Worm (Caenorhabditis elegans) whole organism, midembryonic: Measurements from ENCODE around the gene bus-8A.
A peak's percentile ranks its signal among the peaks of the same experiment; 100 is the strongest.

Experiments
- T22C8.4 ChIP-seq: fragments of 200-800 bp; sonication (Bioruptor generic); IDR thresholded peaks from 2 replicates; pipeline ENCODE4 v1.3.6; 2022; ENCODE audit warnings: missing genetic modification characterization, missing compliant biosample characterization
- cog-1 ChIP-seq: sonication (generic microtip); optimal IDR thresholded peaks from 2 replicates; lab custom pipeline; 2016; ENCODE audit warnings: missing genetic modification characterization, missing compliant biosample characterization
- flt-1 ChIP-seq: fragments of 200-800 bp; sonication (Bioruptor generic); IDR thresholded peaks from 2 replicates; pipeline ENCODE4 v1.3.6; 2022; ENCODE audit warnings: missing genetic modification characterization, missing compliant biosample characterization
- klf-2 ChIP-seq: fragments of 200-800 bp; sonication (Bioruptor generic); conservative IDR thresholded peaks from 2 replicates; pipeline ENCODE4 v1.3.6; 2022; ENCODE audit warnings: missing genetic modification reagents, missing genetic modification characterization, missing compliant biosample characterization
- med-1 ChIP-seq: sonication (generic microtip); optimal IDR thresholded peaks from 2 replicates; lab custom pipeline; 2017; ENCODE audit warnings: missing genetic modification characterization, mild to moderate bottlenecking, missing compliant biosample characterization, antibody characterized with exemption, missing genetic modification reagents; ENCODE audit not compliant: insufficient read depth
- ref-1 ChIP-seq: fragments of 200-800 bp; sonication (Bioruptor generic); conservative IDR thresholded peaks from 2 replicates; pipeline ENCODE4 v1.3.6; 2022; ENCODE audit warnings: missing genetic modification reagents, missing genetic modification characterization, missing compliant biosample characterization
- tab-1 ChIP-seq: fragments of 200-800 bp; sonication (Bioruptor generic); IDR thresholded peaks from 2 replicates; pipeline ENCODE4 v1.3.6; 2022; ENCODE audit warnings: missing genetic modification characterization, missing compliant biosample characterization
- ztf-23 ChIP-seq: fragments of 200-800 bp; sonication (Bioruptor generic); IDR thresholded peaks from 2 replicates; pipeline ENCODE4 v1.3.6; 2022; ENCODE audit warnings: missing genetic modification reagents, missing genetic modification characterization, missing compliant biosample characterization
- ztf-29 ChIP-seq: fragments of 200-800 bp; sonication (Bioruptor generic); IDR thresholded peaks from 2 replicates; pipeline ENCODE4 v1.3.6; 2022; ENCODE audit warnings: missing genetic modification reagents, missing genetic modification characterization, missing compliant biosample characterization

bus-8A gene

DNA sequence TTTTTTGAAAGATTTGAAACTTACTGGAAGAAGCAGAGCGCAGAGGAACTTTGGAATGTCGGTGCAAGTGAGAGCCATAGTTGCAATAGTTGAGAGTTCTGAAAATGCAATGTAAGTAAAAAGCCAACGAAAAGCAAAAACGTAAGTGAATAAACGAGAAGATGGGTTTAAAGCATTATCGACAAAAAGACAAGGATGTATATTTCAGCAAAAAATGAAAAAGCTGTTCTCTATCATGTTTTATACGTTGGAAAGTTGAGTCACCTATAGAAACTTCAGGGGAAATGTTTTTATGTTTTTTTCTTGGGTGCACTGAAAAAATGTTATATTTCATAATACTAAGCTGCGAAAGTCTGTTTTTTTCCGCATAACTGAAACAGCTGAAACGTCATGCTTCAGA is 24.3 kb downstream of the bus-8A start, which contains the start of gene T23F2.5:
TSS of gene T23F2.5 (minus strand) at position 101 of the 400 bp plus-strand sequence.
- TF ChIP-seq ref-1 (GFP tag; lab: Robert Waterston, UW) (no peak), klf-2 (no peak), cog-1 (tag; lab: Kevin White, UChicago) (no peak), flt-1 (GFP tag; lab: Robert Waterston, UW) (no peak), med-1 (GFP tag; lab: Kevin White, UChicago) (no peak), tab-1 (GFP tag; lab: Robert Waterston, UW) (no peak), ztf-29 (no peak), T22C8.4 (GFP tag; lab: Robert Waterston, UW) (no peak), ztf-23 (GFP tag; lab: Robert Waterston, UW) (no peak)

DNA sequence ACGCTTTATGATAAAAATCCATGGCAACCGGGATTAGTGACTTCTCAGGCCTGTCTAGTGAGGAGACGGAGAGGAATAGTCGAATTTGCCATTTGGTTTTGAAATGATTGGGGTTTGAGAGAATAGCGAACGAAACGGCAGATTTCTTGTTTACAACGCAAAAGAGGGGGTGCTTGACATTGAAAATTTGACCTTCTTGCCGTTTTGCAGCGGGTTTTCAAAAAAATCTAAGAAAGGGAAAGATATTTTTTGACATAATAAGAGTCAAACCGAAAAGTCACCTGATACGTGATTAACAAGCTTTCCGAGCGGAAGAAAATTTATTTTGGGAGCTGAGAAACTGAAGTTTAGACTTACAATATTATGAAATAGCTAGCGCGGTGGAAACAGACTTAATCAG is 25.1 kb downstream of the bus-8A start:
- TF ChIP-seq med-1 (GFP tag; lab: Kevin White, UChicago) (no peak), ztf-23 (GFP tag; lab: Robert Waterston, UW) (no peak), klf-2 (no peak), flt-1 (GFP tag; lab: Robert Waterston, UW) (no peak), tab-1 (GFP tag; lab: Robert Waterston, UW) (no peak), cog-1 (tag; lab: Kevin White, UChicago) (no peak), ztf-29 (no peak), ref-1 (GFP tag; lab: Robert Waterston, UW) (no peak), T22C8.4 (GFP tag; lab: Robert Waterston, UW) (no peak)

DNA sequence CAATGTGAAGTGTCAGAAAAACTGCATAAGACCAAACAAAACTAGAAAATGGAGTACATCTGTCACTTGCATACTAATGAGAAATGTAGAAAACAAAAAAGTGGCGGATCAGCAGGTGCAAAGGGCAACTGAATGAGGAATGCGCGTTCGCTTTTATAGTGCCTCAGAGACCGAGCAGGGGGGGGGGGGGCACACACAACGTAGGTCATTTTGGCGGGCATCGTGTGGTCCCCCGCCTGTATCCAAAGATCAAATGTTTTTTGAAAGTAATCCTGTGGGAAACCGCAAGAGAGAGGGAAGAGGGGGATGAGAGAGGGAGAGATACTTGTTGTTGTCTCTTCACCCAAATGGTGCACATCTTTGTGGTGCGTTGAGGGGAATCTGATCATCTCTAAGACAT is 25.6 kb downstream of the bus-8A start:
- TF ChIP-seq ztf-29 (no peak), cog-1 (tag; lab: Kevin White, UChicago) (peak; percentile 31), klf-2 (no peak), T22C8.4 (GFP tag; lab: Robert Waterston, UW) (no peak), tab-1 (GFP tag; lab: Robert Waterston, UW) (peak; percentile 60; the same call in 1 of the 2 replicates)

DNA sequence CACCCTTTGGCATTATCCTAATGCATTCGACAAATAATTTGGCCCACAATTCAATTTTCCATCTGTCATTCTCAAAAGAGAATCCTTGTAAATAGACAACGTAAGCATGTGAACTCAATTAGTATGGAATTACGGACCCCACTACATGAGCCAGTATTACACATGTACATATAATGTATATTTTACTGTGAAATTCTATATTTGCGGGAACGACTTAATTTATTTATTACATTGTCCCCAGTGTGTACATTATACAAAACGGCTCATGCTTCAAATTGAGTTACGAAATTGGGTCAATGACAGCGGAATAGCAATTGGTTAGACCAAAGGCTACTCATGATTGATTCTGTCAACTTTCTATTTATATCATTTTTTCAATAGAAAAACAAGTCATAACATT is 26.9 kb downstream of the bus-8A start:
- TF ChIP-seq flt-1 (GFP tag; lab: Robert Waterston, UW) = no peak
- TF ChIP-seq ztf-23 (GFP tag; lab: Robert Waterston, UW) = no peak
- TF ChIP-seq T22C8.4 (GFP tag; lab: Robert Waterston, UW) = no peak
- TF ChIP-seq ref-1 (GFP tag; lab: Robert Waterston, UW) = no peak
- no peak for TF ChIP-seq klf-2
- no peak for TF ChIP-seq ztf-29
- TF ChIP-seq med-1 (GFP tag; lab: Kevin White, UChicago) = no peak
- TF ChIP-seq cog-1 (tag; lab: Kevin White, UChicago) = no peak
- no peak for TF ChIP-seq tab-1 (GFP tag; lab: Robert Waterston, UW)

DNA sequence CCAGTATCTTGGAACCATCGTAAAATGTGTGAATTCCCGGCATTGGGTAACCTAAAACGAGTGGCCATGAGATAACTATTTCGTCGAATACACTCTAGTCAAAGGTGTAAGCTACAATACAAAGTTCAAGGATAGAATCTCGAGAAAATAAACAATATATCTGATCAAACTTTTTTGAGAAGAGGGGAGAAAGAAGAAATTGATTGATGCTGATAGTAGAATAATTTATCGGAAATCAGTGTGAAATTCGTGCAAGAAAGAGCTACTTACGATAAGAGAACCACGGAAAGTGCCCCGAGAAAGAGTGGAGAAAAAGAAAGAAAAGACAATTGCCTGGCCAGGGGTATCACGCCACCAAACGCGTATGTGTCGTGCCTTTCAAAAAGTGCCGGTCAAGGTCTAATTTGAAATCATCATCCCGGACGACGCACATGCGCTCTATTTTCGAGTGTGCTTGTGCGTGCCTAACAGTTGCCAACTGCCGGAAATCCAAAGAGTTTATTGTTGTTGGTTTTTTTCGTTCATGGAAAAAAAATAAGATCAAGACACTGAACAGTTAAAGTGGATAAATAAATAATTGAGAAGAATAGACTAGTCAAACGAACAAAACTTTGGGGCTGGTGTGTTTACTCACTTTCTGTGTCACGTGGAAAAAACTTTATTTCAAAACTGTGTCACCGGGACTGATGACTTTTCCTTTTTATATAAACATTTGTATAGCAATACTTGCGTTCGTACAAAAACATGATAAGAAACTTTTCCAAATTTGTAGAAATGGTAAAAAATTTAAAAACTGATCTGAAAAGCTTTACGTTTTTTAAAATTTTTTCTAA is 30.3 kb downstream of the bus-8A start, which contains the start of gene mboa-3:
TSS of gene mboa-3 (minus strand) at position 51 of the 833 bp plus-strand sequence.
- no peak for TF ChIP-seq med-1 (GFP tag; lab: Kevin White, UChicago)
- no peak for TF ChIP-seq flt-1 (GFP tag; lab: Robert Waterston, UW)
- no peak for TF ChIP-seq tab-1 (GFP tag; lab: Robert Waterston, UW)
- TF ChIP-seq ref-1 (GFP tag; lab: Robert Waterston, UW) = no peak
- no peak for TF ChIP-seq klf-2
- no peak for TF ChIP-seq ztf-29
- no peak for TF ChIP-seq T22C8.4 (GFP tag; lab: Robert Waterston, UW)
- TF ChIP-seq cog-1 (tag; lab: Kevin White, UChicago) = no peak
- no peak for TF ChIP-seq ztf-23 (GFP tag; lab: Robert Waterston, UW)

DNA sequence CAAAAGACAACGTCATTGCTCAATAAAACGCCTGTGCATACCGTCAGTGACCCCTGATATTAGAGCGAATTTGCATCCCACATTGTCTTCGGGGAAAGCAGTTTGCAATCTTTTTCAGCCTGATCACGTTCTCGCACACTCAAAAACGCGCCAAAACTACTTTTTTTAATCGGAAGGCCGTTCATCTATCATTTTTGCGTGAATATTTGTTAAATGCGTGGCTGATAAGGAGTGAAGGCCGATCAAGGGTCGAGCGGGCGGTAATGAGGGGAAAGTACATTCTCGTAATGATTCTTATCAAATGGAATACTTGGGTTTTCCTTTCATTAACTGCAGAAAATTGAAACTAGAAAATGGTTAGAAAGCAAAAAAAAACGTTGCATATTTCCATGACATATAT is 31.5 kb downstream of the bus-8A start:
- no peak for TF ChIP-seq ref-1 (GFP tag; lab: Robert Waterston, UW)
- no peak for TF ChIP-seq T22C8.4 (GFP tag; lab: Robert Waterston, UW)
- TF ChIP-seq klf-2 = no peak
- no peak for TF ChIP-seq med-1 (GFP tag; lab: Kevin White, UChicago)
- TF ChIP-seq tab-1 (GFP tag; lab: Robert Waterston, UW) = no peak
- TF ChIP-seq ztf-29 = no peak
- TF ChIP-seq cog-1 (tag; lab: Kevin White, UChicago) = no peak

DNA sequence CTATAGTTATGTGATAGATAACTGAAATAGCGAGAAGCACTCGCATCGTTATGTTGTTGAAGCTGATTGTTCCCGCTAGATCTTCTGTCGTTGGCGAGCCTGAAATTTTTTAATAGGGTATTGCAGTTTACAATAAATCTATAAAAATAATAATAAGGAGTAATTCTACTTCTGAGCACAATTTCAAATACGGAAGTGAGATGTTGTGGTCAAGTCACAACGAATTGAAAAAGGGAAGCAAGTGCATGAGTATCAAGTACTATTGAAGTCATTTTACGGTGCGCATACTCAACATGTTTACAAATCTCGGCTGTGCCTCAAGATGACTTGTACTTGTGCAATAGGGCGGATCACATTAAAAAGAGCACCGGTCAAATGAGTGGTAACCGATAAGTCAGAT is 45.7 kb downstream of the bus-8A start, which contains the start of gene lgx-1:
TSS of gene lgx-1 (minus strand) at position 101 of the 400 bp plus-strand sequence.
- TF ChIP-seq klf-2 = no peak
- no peak for TF ChIP-seq flt-1 (GFP tag; lab: Robert Waterston, UW)
- TF ChIP-seq ztf-29 = no peak
- TF ChIP-seq T22C8.4 (GFP tag; lab: Robert Waterston, UW) = no peak
- no peak for TF ChIP-seq ref-1 (GFP tag; lab: Robert Waterston, UW)
- TF ChIP-seq med-1 (GFP tag; lab: Kevin White, UChicago) = no peak
- TF ChIP-seq ztf-23 (GFP tag; lab: Robert Waterston, UW) = no peak
- no peak for TF ChIP-seq tab-1 (GFP tag; lab: Robert Waterston, UW)
- TF ChIP-seq cog-1 (tag; lab: Kevin White, UChicago) = no peak
